Worm (Caenorhabditis elegans): Measurements from ENCODE around the gene srp-6.

ce11 chrV:7424336-7424735 lies 38.4 kb upstream of the srp-6 start, which contains the start of gene F18E3.10:
- TF ChIP-seq nhr-237 (tag; optimal IDR thresholded peaks at IDR 0.05) (no peak), unc-39 (tag; optimal IDR thresholded peaks at IDR 0.05) (no peak), blmp-1 (tag; optimal IDR thresholded peaks at IDR 0.05; ENCODE audit: insufficient read depth) (no peak), lin-13 (GFP tag; optimal IDR thresholded peaks at IDR 0.05) (no peak), dmd-4 (tag; optimal IDR thresholded peaks at IDR 0.05) (no peak), lin-39 (tag; optimal IDR thresholded peaks at IDR 0.05) (no peak)

Data from whole organism, L2 larva.